Worm (Caenorhabditis elegans): ENCODE results near the gene srw-24.

The srw-24 gene

ce11 chrV:15223668-15224067, at the start of gene srw-24:
TSS of gene srw-24 (plus strand) at chrV:15223968.
- TF ChIP-seq fos-1 (tag; optimal IDR thresholded peaks at IDR 0.05) (no peak), hpl-2 (GFP tag; optimal IDR thresholded peaks at IDR 0.05) (no peak)

ce11 chrV:15175459-15175858, 48.3 kb upstream of the srw-24 start, which contains the start of gene clec-47:
TSS of gene clec-47 (plus strand) at chrV:15175759.
- TF ChIP-seq unc-30 (tag; optimal IDR thresholded peaks at IDR 0.05) (no peak), mab-9 (GFP tag; IDR thresholded peaks at IDR 0.05) (no peak), lir-3 (tag; optimal IDR thresholded peaks at IDR 0.05; ENCODE audit: poor library complexity) (no peak), nhr-47 (tag; optimal IDR thresholded peaks at IDR 0.05) (no peak), Y116A8C.19 (tag; optimal IDR thresholded peaks at IDR 0.05; ENCODE audit: borderline replicate concordance) (no peak), tbx-2 (tag; optimal IDR thresholded peaks at IDR 0.05) (no peak), elt-3 (tag; optimal IDR thresholded peaks at IDR 0.05) (no peak), blmp-1 (tag; optimal IDR thresholded peaks at IDR 0.05) (no peak), hpl-2 (GFP tag; optimal IDR thresholded peaks at IDR 0.05) (no peak), C34B4.2 (tag; optimal IDR thresholded peaks at IDR 0.05) (no peak), skn-1 (tag; optimal IDR thresholded peaks at IDR 0.05) (no peak), efl-3 (GFP tag; optimal IDR thresholded peaks at IDR 0.05) (no peak), lin-14 (GFP tag; optimal IDR thresholded peaks at IDR 0.05) (no peak)

- TF ChIP-seq ceh-90 (tag; optimal IDR thresholded peaks at IDR 0.05) (no peak), ceh-8 (GFP tag; optimal IDR thresholded peaks at IDR 0.05) (no peak), efl-3 (GFP tag; optimal IDR thresholded peaks at IDR 0.05) (no peak), nhr-19 (GFP tag; conservative IDR thresholded peaks at IDR 0.05) (no peak), blmp-1 (tag; optimal IDR thresholded peaks at IDR 0.05) (no peak), sox-4 (tag; optimal IDR thresholded peaks at IDR 0.05) (no peak), ceh-88 (GFP tag; IDR thresholded peaks at IDR 0.05) (no peak), hlh-4 (tag; optimal IDR thresholded peaks at IDR 0.05) (no peak), fkh-10 (GFP tag; optimal IDR thresholded peaks at IDR 0.05) (no peak), egl-13 (tag; optimal IDR thresholded peaks at IDR 0.05) (no peak)
Measured at ce11 chrV:15179757-15180156, 44.0 kb upstream of the srw-24 start, which contains the start of gene T09F5.10. TSS of gene T09F5.10 (plus strand) at chrV:15180057.

ce11 chrV:15181899-15182298, 41.9 kb upstream of the srw-24 start:
- TF ChIP-seq nhr-11 (tag; optimal IDR thresholded peaks at IDR 0.05) (peak; percentile 13), hlh-4 (tag; optimal IDR thresholded peaks at IDR 0.05) (peak; percentile 54), ceh-82 (tag; optimal IDR thresholded peaks at IDR 0.05) (no peak), fos-1 (tag; optimal IDR thresholded peaks at IDR 0.05) (no peak), nhr-71 (tag; optimal IDR thresholded peaks at IDR 0.05) (peak; percentile 59), aha-1 (tag; optimal IDR thresholded peaks at IDR 0.05) (no peak), ztf-4 (tag; optimal IDR thresholded peaks at IDR 0.05) (no peak), fkh-8 (tag; optimal IDR thresholded peaks at IDR 0.05) (peak; percentile 58), fkh-10 (GFP tag; optimal IDR thresholded peaks at IDR 0.05) (no peak), nhr-77 (tag; optimal IDR thresholded peaks at IDR 0.05) (no peak), zip-4 (GFP tag; optimal IDR thresholded peaks at IDR 0.05) (no peak), nhr-47 (tag; optimal IDR thresholded peaks at IDR 0.05) (peak; percentile 62), unc-62 (GFP tag; optimal IDR thresholded peaks at IDR 0.05) (no peak)

- TF ChIP-seq sptf-1 (tag; optimal IDR thresholded peaks at IDR 0.05) (no peak), efl-1 (optimal IDR thresholded peaks at IDR 0.05) (no peak), efl-1 (GFP tag; optimal IDR thresholded peaks at IDR 0.05 in 1 of 2) (peak in 1 of 2 experiments; percentile 83), elt-2 (tag; optimal IDR thresholded peaks at IDR 0.05) (peak; percentile 5)
Measured at ce11 chrV:15182407-15182806, 41.4 kb upstream of the srw-24 start, which contains the start of gene fbxa-84. TSS of gene fbxa-84 (plus strand) at chrV:15182440.
